Worm (Caenorhabditis elegans) whole organism, L4/young adult: Measurements from ENCODE around the gene ZK1240.2.

Experiments used
- dao-5 ChIP-seq: sonication (generic microtip); optimal IDR thresholded peaks from 2 replicates; lab custom pipeline; 2016; ENCODE audit warnings: missing genotype, missing genetic modification characterization, moderate library complexity, missing compliant biosample characterization
- him-1 ChIP-seq: sonication (generic microtip); optimal IDR thresholded peaks from 2 replicates; lab custom pipeline; 2016; ENCODE audit warnings: missing genotype, missing genetic modification reagents, missing genetic modification characterization, missing compliant biosample characterization

ce11 chrII:2289441-2289840 lies 33.7 kb upstream of the ZK1240.2 start:
- TF ChIP-seq dao-5 (tag; lab: Kevin White, UChicago) = no peak
- TF ChIP-seq him-1 (tag; lab: Kevin White, UChicago) = no peak
